Fruit fly (Drosophila melanogaster) Kc167 (cell line): ENCODE results near the gene CG14565.

Experiments
- Myc ChIP-seq: fragments of >200 bp; optimal IDR thresholded peaks from 2 replicates; lab custom pipeline; 2017; ENCODE audit warnings: missing external identifiers
- Sin3A ChIP-seq: fragments of >200 bp; optimal IDR thresholded peaks from 2 replicates; lab custom pipeline; 2018; ENCODE audit warnings: missing external identifiers
- h ChIP-seq: fragments of >200 bp; optimal IDR thresholded peaks from 3 replicates; lab custom pipeline; 2018; ENCODE audit warnings: missing external identifiers
- insv ChIP-seq: fragments of >200 bp; optimal IDR thresholded peaks from 3 replicates; lab custom pipeline; 2018; ENCODE audit warnings: missing external identifiers
- psq ChIP-seq: fragments of >200 bp; optimal IDR thresholded peaks from 2 replicates; lab custom pipeline; 2017; ENCODE audit warnings: missing external identifiers
- ttk ChIP-seq: sonication (Bioruptor generic); optimal IDR thresholded peaks from 2 replicates; lab custom pipeline; 2017; ENCODE audit warnings: missing external identifiers

Gene CG14565

dm6 chr3L:21733799-21734198, 10.3 kb downstream of the CG14565 start, which contains the start of gene CG14573:
Gene CG14573, plus strand, starts transcription at chr3L:21734099.
- TF ChIP-seq Myc (lab: Kevin White, UChicago) (no peak), insv (lab: Kevin White, UChicago) (no peak), Sin3A (lab: Kevin White, UChicago) (no peak)

- no peak for TF ChIP-seq ttk
- TF ChIP-seq insv (lab: Kevin White, UChicago), result no peak
- no peak for TF ChIP-seq psq (lab: Kevin White, UChicago)
- no peak for TF ChIP-seq Sin3A (lab: Kevin White, UChicago)
- no peak for TF ChIP-seq Myc (lab: Kevin White, UChicago)
- no peak for TF ChIP-seq h (lab: Kevin White, UChicago)
These were observed 10.7 kb downstream of the CG14565 start, which contains the start of gene CG14568 for dm6 chr3L:21733387-21733786. Gene CG14568, minus strand, starts transcription at chr3L:21733487.

- no peak for TF ChIP-seq psq (lab: Kevin White, UChicago)
- TF ChIP-seq insv (lab: Kevin White, UChicago), result no peak
- no peak for TF ChIP-seq ttk
- no peak for TF ChIP-seq Myc (lab: Kevin White, UChicago)
- no peak for TF ChIP-seq h (lab: Kevin White, UChicago)
- TF ChIP-seq Sin3A (lab: Kevin White, UChicago), result no peak
These were observed 12.9 kb downstream of the CG14565 start, which contains the start of gene CG14569 for dm6 chr3L:21731104-21731600. Gene CG14569, minus strand, starts transcription at chr3L:21731550.

dm6 chr3L:21730354-21730753, 13.7 kb downstream of the CG14565 start, which contains the start of gene CG14570:
Gene CG14570, minus strand, starts transcription at chr3L:21730454.
- TF ChIP-seq Myc (lab: Kevin White, UChicago), result no peak
- no peak for TF ChIP-seq insv (lab: Kevin White, UChicago)
- TF ChIP-seq h (lab: Kevin White, UChicago), result no peak
- no peak for TF ChIP-seq ttk
- no peak for TF ChIP-seq psq (lab: Kevin White, UChicago)
- TF ChIP-seq Sin3A (lab: Kevin White, UChicago), result no peak

- TF ChIP-seq Myc (lab: Kevin White, UChicago) (no peak), Sin3A (lab: Kevin White, UChicago) (no peak), insv (lab: Kevin White, UChicago) (no peak), ttk (no peak), psq (lab: Kevin White, UChicago) (no peak), h (lab: Kevin White, UChicago) (no peak)
These were observed 15.4 kb downstream of the CG14565 start, which contains the start of the genes CG11247 and Polr2H for dm6 chr3L:21728616-21729047. Gene CG11247, minus strand, starts transcription at chr3L:21728806. Gene Polr2H, plus strand, starts transcription at chr3L:21728932.

dm6 chr3L:21727728-21728124, 16.3 kb downstream of the CG14565 start:
- TF ChIP-seq psq (lab: Kevin White, UChicago) (no peak), Myc (lab: Kevin White, UChicago) (no peak), Sin3A (lab: Kevin White, UChicago) (no peak), insv (lab: Kevin White, UChicago) (no peak), ttk (no peak), h (lab: Kevin White, UChicago) (no peak)

- no peak for TF ChIP-seq Sin3A (lab: Kevin White, UChicago)
- no peak for TF ChIP-seq insv (lab: Kevin White, UChicago)
- TF ChIP-seq ttk, result no peak
- no peak for TF ChIP-seq h (lab: Kevin White, UChicago)
- TF ChIP-seq psq (lab: Kevin White, UChicago), result no peak
- no peak for TF ChIP-seq Myc (lab: Kevin White, UChicago)
These were observed 16.9 kb downstream of the CG14565 start for dm6 chr3L:21727013-21727727.

dm6 chr3L:21720869-21721268, 23.2 kb downstream of the CG14565 start:
- TF ChIP-seq h (lab: Kevin White, UChicago), result no peak
- TF ChIP-seq insv (lab: Kevin White, UChicago), result no peak
- TF ChIP-seq ttk, result no peak
- no peak for TF ChIP-seq Myc (lab: Kevin White, UChicago)
- TF ChIP-seq psq (lab: Kevin White, UChicago), result no peak
- TF ChIP-seq Sin3A (lab: Kevin White, UChicago), result no peak

dm6 chr3L:21718233-21718632, 25.8 kb downstream of the CG14565 start:
- TF ChIP-seq h (lab: Kevin White, UChicago) (no peak), insv (lab: Kevin White, UChicago) (no peak), Sin3A (lab: Kevin White, UChicago) (no peak), ttk (no peak), psq (lab: Kevin White, UChicago) (no peak), Myc (lab: Kevin White, UChicago) (no peak)

- TF ChIP-seq Myc (lab: Kevin White, UChicago) (no peak), psq (lab: Kevin White, UChicago) (no peak), h (lab: Kevin White, UChicago) (no peak), ttk (no peak), Sin3A (lab: Kevin White, UChicago) (no peak), insv (lab: Kevin White, UChicago) (no peak)
These were observed 28.1 kb downstream of the CG14565 start for dm6 chr3L:21715974-21716373.

- TF ChIP-seq psq (lab: Kevin White, UChicago), result no peak
- no peak for TF ChIP-seq Myc (lab: Kevin White, UChicago)
- TF ChIP-seq ttk, result no peak
These were observed 34.1 kb downstream of the CG14565 start for dm6 chr3L:21709785-21710591.
